Fruit fly (Drosophila melanogaster): ENCODE data around the gene CG4239.

The CG4239 gene

DNA sequence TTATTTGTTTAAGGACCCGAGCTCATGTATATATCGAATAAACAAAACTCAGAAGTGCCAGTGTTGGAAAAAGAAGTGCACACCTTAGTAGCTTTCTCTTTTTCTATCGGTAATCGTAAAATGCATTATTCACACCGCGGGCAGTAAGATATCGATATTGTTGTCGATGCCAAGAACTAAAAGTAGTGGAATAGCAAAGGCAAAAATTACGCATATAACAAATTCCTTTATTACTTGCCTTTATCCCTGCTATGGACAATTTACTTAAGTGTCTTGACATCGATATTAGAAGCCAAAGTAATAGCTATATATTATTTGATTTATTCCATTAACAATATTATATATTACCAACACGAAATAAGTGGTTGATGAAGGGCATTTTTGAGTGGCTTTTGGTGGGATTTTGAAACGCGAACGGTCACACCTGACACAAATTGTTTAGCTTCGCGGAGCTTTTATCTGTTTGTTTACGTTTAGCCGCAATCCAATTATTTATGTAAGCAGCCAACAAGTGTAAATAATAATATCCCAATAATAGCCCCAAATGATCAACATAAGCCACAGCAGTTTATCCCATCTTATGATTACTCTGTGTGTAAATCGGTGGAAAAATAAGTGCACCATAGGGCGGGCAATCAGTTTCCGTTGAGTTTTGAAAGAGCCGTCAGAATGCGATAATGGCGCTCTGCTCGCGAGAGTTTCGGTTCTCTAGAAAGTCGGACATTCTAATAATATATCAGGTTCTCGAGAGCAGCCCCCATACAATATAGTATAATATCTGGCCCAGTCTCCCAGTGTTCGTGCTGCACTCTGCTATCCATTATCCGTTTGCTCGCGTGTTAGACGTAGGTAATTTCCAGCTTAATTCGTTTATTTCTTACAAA is at the start of gene CG4239, which contains the start of gene CG9992 (continued):
- TF ChIP-seq fd3F (GFP tag; optimal IDR thresholded peaks at IDR 0.05) (peak; percentile 53), CG18619 (GFP tag; optimal IDR thresholded peaks at IDR 0.05) (peak; percentile 46), ken (GFP tag; IDR thresholded peaks at IDR 0.05) (0 out of 3 replicates have a peak, but pooled peaks have one; percentile 9), Adf1 (GFP tag; IDR thresholded peaks at IDR 0.05) (no peak), Dad (GFP tag; optimal IDR thresholded peaks at IDR 0.05) (no peak), tio (GFP tag; optimal IDR thresholded peaks at IDR 0.05) (peak; percentile 70), tx (GFP tag; optimal IDR thresholded peaks at IDR 0.05) (peak; percentile 18), Elba2 (GFP tag; optimal IDR thresholded peaks at IDR 0.05) (no peak), Nf-YB (GFP tag; optimal IDR thresholded peaks at IDR 0.05) (no peak), da (GFP tag; optimal IDR thresholded peaks at IDR 0.05) (no peak), wor (GFP tag; IDR thresholded peaks at IDR 0.05) (no peak), Oaz (GFP tag; IDR thresholded peaks at IDR 0.05) (no peak), mirr (GFP tag; optimal IDR thresholded peaks at IDR 0.05) (peak; percentile 5), Spps (tag; optimal IDR thresholded peaks at IDR 0.05) (no peak), CG15514 (GFP tag; optimal IDR thresholded peaks at IDR 0.05) (no peak), CG8944 (GFP tag; optimal IDR thresholded peaks at IDR 0.05) (peak; percentile 8), tup (GFP tag; optimal IDR thresholded peaks at IDR 0.05) (no peak), dmrt99B (tag; optimal IDR thresholded peaks at IDR 0.05) (peak; percentile 53), slp2 (GFP tag; optimal IDR thresholded peaks at IDR 0.05) (no peak), z (GFP tag; IDR thresholded peaks at IDR 0.05) (no peak), CG7271 (tag; optimal IDR thresholded peaks at IDR 0.05) (peak; percentile 57), MBD-R2 (GFP tag; IDR thresholded peaks at IDR 0.05) (no peak; the same call in 1 of the 2 replicates), CG12769 (tag; optimal IDR thresholded peaks at IDR 0.05) (peak; percentile 4), Antp (GFP tag; optimal IDR thresholded peaks at IDR 0.05) (peak; percentile 36), Sin3A (optimal IDR thresholded peaks at IDR 0.05) (peak; percentile 81), Optix (GFP tag; IDR thresholded peaks at IDR 0.05) (0 out of 3 replicates have a peak, but pooled peaks have one; percentile 27), CG1233 (GFP tag; optimal IDR thresholded peaks at IDR 0.05) (no peak), oc (tag; optimal IDR thresholded peaks at IDR 0.05) (no peak), CG43689 (GFP tag; IDR thresholded peaks at IDR 0.05) (no peak), Drgx (GFP tag; IDR thresholded peaks at IDR 0.05) (no peak; the same call in 1 of the 2 replicates), ems (GFP tag; optimal IDR thresholded peaks at IDR 0.05) (no peak), Ptx1 (GFP tag; IDR thresholded peaks at IDR 0.05) (peak; percentile 64), CG6791 (GFP tag; IDR thresholded peaks at IDR 0.05; ENCODE audit: partially characterized antibody) (peak; percentile 71; the same call in 2 of the 3 replicates), mld (GFP tag; IDR thresholded peaks at IDR 0.05; ENCODE audit: partially characterized antibody) (no peak), Hsf (GFP tag; optimal IDR thresholded peaks at IDR 0.05) (peak; percentile 51), ash1 (GFP tag; optimal IDR thresholded peaks at IDR 0.05) (no peak), mam (GFP tag; optimal IDR thresholded peaks at IDR 0.05) (peak; percentile 61), BEAF-32 (GFP tag; optimal IDR thresholded peaks at IDR 0.05) (peak; percentile 87), CG7839 (tag; optimal IDR thresholded peaks at IDR 0.05) (peak; percentile 72), D19A (tag; optimal IDR thresholded peaks at IDR 0.05) (peak; percentile 30), bsh (GFP tag; optimal IDR thresholded peaks at IDR 0.05) (peak in 1 of 2 experiments; percentile 39), PHDP (tag; optimal IDR thresholded peaks at IDR 0.05) (peak; percentile 58), sna (GFP tag; IDR thresholded peaks at IDR 0.05; ENCODE audit: partially characterized antibody) (no peak), bab2 (GFP tag; optimal IDR thresholded peaks at IDR 0.05) (peak; percentile 21), CG3995 (GFP tag; optimal IDR thresholded peaks at IDR 0.05) (peak; percentile 35), Dip2 (GFP tag; IDR thresholded peaks at IDR 0.05) (no peak), CG10267 (tag; optimal IDR thresholded peaks at IDR 0.05) (peak; percentile 93), dysf (GFP tag; IDR thresholded peaks at IDR 0.05) (peak; percentile 73), Ada2b (GFP tag; IDR thresholded peaks at IDR 0.05) (0 out of 2 replicates have a peak, but pooled peaks have one; percentile 29)

Data from whole organism, embryonic.